Fruit fly (Drosophila melanogaster): ENCODE measurements around the gene Myo95E.

- TF ChIP-seq CG13204 (GFP tag; optimal IDR thresholded peaks at IDR 0.05) = no peak
- TF ChIP-seq CG17806 (tag; optimal IDR thresholded peaks at IDR 0.05) = no peak
- no peak for TF ChIP-seq CG4496 (GFP tag; IDR thresholded peaks at IDR 0.05)
- peak; percentile 15 for TF ChIP-seq EcR (GFP tag; optimal IDR thresholded peaks at IDR 0.05)
- TF ChIP-seq CG32121 (GFP tag; IDR thresholded peaks at IDR 0.05) = no peak
- TF ChIP-seq CG8301 (tag; optimal IDR thresholded peaks at IDR 0.05) = no peak
- no peak for TF ChIP-seq CG15710 (tag; optimal IDR thresholded peaks at IDR 0.05)
- peak; percentile 75 for TF ChIP-seq D1 (tag; optimal IDR thresholded peaks at IDR 0.05)
- TF ChIP-seq Ets98B (GFP tag; IDR thresholded peaks at IDR 0.05) = no peak
- TF ChIP-seq Snoo (tag; optimal IDR thresholded peaks at IDR 0.05) = peak; percentile 22
- TF ChIP-seq CG14655 (GFP tag; optimal IDR thresholded peaks at IDR 0.05) = no peak
- no peak for TF ChIP-seq fd96Ca (GFP tag; IDR thresholded peaks at IDR 0.05)
- no peak for TF ChIP-seq CG10348 (GFP tag; IDR thresholded peaks at IDR 0.05)
Observed at dm6 chr3R:24105312-24105902, 55.9 kb downstream of the Myo95E start, which contains the start of gene Syx1A.

Data from whole organism, pupa.